Worm (Caenorhabditis elegans): ENCODE measurements around the gene coq-6.
A peak's percentile ranks its signal among the peaks of the same experiment; 100 is the strongest.
"Not testable (repeated sequence)": the region's sequence is repeated elsewhere in the genome, so short reads cannot be mapped to it uniquely, and the experiment has no call there.

Gene coq-6

ce11 chrV:9375378-9375777, 38.8 kb downstream of the coq-6 start, which contains the start of gene E02C12.9 (continued):
- no peak for TF ChIP-seq F55B11.4 (tag; optimal IDR thresholded peaks at IDR 0.05; ENCODE audit: borderline replicate concordance, insufficient read depth)

ce11 chrV:9376417-9376816, 39.9 kb downstream of the coq-6 start, which contains the start of gene E02C12.19:
TSS of gene E02C12.19 (minus strand) at chrV:9376517.
- TF ChIP-seq snpc-1.1 (tag; optimal IDR thresholded peaks at IDR 0.05; ENCODE audit: insufficient read depth) (no peak), pbrm-1 (GFP tag; IDR thresholded peaks at IDR 0.05) (no peak), attf-6 (GFP tag; IDR thresholded peaks at IDR 0.05) (no peak), ztf-6 (GFP tag; IDR thresholded peaks at IDR 0.05) (no peak), pha-4 (tag; optimal IDR thresholded peaks at IDR 0.05) (no peak), nhr-120 (GFP tag; IDR thresholded peaks at IDR 0.05) (no peak), nhr-90 (tag; optimal IDR thresholded peaks at IDR 0.05) (no peak), somi-1 (GFP tag; optimal IDR thresholded peaks at IDR 0.05) (no peak), nhr-179 (tag; optimal IDR thresholded peaks at IDR 0.05) (no peak), hlh-26 (GFP tag; conservative IDR thresholded peaks at IDR 0.05) (no peak), nfyb-1 (GFP tag; IDR thresholded peaks at IDR 0.05) (no peak), cebp-1 (GFP tag; IDR thresholded peaks at IDR 0.05) (no peak), cebp-1 (tag; optimal IDR thresholded peaks at IDR 0.05) (no peak), Y95B8A.8 (GFP tag; IDR thresholded peaks at IDR 0.05) (no peak)

- TF ChIP-seq rpc-1 (optimal IDR thresholded peaks at IDR 0.05) (no peak), rpc-1 (tag; optimal IDR thresholded peaks at IDR 0.05) (no peak), ama-1 (optimal IDR thresholded peaks at IDR 0.05) (no peak), ama-1 (GFP tag; optimal IDR thresholded peaks at IDR 0.05) (no peak), hmg-1.2 (GFP tag; IDR thresholded peaks at IDR 0.05) (no peak), nfyb-1 (GFP tag; IDR thresholded peaks at IDR 0.05) (no peak), ceh-27 (GFP tag; optimal IDR thresholded peaks at IDR 0.05) (no peak), sdz-38 (tag; optimal IDR thresholded peaks at IDR 0.05) (no peak), egrh-3 (GFP tag; IDR thresholded peaks at IDR 0.05) (no peak)
Measured at ce11 chrV:9378335-9378734, 41.8 kb downstream of the coq-6 start, which contains the start of gene E02C12.10. TSS of gene E02C12.10 (minus strand) at chrV:9378409.

- not testable (repeated sequence) for TF ChIP-seq Y79H2A.3 (GFP tag; conservative IDR thresholded peaks at IDR 0.05); hsf-1 (GFP tag; IDR thresholded peaks at IDR 0.05); athp-1 (tag; optimal IDR thresholded peaks at IDR 0.05)
Measured at ce11 chrV:9379808-9380207, 43.2 kb downstream of the coq-6 start, which contains the start of gene E02C12.11. TSS of gene E02C12.11 (minus strand) at chrV:9379908.

- TF ChIP-seq cebp-1 (GFP tag; IDR thresholded peaks at IDR 0.05) = peak; percentile 65; the same call in 1 of the 2 replicates
- peak; percentile 92 for TF ChIP-seq cebp-1 (tag; optimal IDR thresholded peaks at IDR 0.05)
- no peak for TF ChIP-seq snpc-3.4 (tag; optimal IDR thresholded peaks at IDR 0.05)
Measured at ce11 chrV:9381846-9382363, 45.3 kb downstream of the coq-6 start, which contains the start of gene E02C12.12. TSS of gene E02C12.12 (minus strand) at chrV:9382313.

- TF ChIP-seq F49E8.2 (tag; optimal IDR thresholded peaks at IDR 0.05; ENCODE audit: insufficient read depth) (peak; percentile 82), snpc-4 (GFP tag; optimal IDR thresholded peaks at IDR 0.05) (peak; percentile 29), snpc-4 (tag; optimal IDR thresholded peaks at IDR 0.05) (peak in 2 of 4 experiments; percentile 50 to 60), ceh-91 (GFP tag; IDR thresholded peaks at IDR 0.05) (peak; percentile 95), nhr-120 (GFP tag; IDR thresholded peaks at IDR 0.05) (no peak), die-1 (tag; optimal IDR thresholded peaks at IDR 0.05) (no peak), let-607 (tag; optimal IDR thresholded peaks at IDR 0.05) (no peak), ztf-25 (GFP tag; IDR thresholded peaks at IDR 0.05) (no peak), madf-3 (GFP tag; IDR thresholded peaks at IDR 0.05) (peak; percentile 92), pbrm-1 (GFP tag; IDR thresholded peaks at IDR 0.05) (peak; percentile 87), Y53G8AR.9 (GFP tag; conservative IDR thresholded peaks at IDR 0.05) (peak; percentile 85), dox-1 (GFP tag; IDR thresholded peaks at IDR 0.05) (peak; percentile 94), lsy-27 (tag; optimal IDR thresholded peaks at IDR 0.05; ENCODE audit: borderline replicate concordance, insufficient read depth) (no peak)
Measured at ce11 chrV:9382538-9383328, 46.2 kb downstream of the coq-6 start.
